Fruit fly (Drosophila melanogaster) whole organism, prepupa: ENCODE measurements around the gene CG15740.
A peak's percentile ranks its signal among the peaks of the same experiment; 100 is the strongest.

Source experiments
- CG1621 ChIP-seq: fragments of 200-800 bp; sonication (Bioruptor generic); optimal IDR thresholded peaks from 3 replicates; lab custom pipeline; 2018; ENCODE audit warnings: missing biosample characterization, mild to moderate bottlenecking, missing genetic modification characterization
- CG3919 ChIP-seq: fragments of 200-800 bp; sonication (Bioruptor generic); optimal IDR thresholded peaks from 3 replicates; lab custom pipeline; 2016; ENCODE audit warnings: missing biosample characterization, missing genetic modification characterization
- CG6163 ChIP-seq: fragments of 200-800 bp; sonication (Bioruptor generic); IDR thresholded peaks from 3 replicates; pipeline ENCODE4 v1.3.6; 2022; ENCODE audit warnings: missing biosample characterization, missing genetic modification characterization
- CG6276 ChIP-seq: fragments of 200-800 bp; sonication (Bioruptor generic); optimal IDR thresholded peaks from 2 replicates; lab custom pipeline; 2017; ENCODE audit warnings: missing biosample characterization, mild to moderate bottlenecking, missing genetic modification characterization

DNA sequence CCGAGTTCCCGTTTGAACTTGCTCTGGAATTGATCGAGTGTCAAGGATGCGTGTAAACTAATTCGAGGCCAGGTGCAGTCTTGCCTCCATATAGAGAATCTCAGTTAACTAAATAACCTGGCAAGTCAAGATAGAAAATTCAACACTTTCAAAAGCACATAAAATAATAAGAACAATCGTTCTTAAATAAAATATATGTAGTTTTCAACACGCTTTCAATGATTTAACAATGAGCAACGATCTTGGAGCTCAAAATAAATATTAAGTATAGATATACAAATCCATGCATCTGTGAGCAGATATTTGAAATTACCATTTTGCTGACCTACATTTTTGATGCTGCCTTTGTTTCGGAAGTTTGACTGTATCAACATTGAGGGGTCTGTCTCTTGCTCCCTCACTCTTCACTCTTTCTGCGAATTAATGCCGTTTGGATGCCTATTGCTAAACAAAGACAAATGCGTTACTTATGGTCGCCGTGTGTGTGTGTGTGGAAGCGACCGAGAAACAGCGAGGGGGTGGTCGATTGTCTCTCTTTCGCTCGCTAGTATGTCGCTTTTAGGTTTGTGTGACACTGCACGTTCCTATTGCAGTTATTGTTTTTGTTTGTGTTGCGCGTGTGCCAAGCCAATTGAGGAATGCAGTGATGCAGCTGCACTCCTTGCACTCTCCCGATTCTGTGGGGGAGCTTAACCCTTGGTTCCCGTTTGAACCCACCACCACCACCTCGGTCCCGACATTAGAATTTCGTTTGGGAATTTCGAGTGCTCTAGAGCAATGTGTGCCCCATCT is 25.4 kb downstream of the CG15740 start:
- peak; percentile 84 for TF ChIP-seq CG6276 (GFP tag; lab: Kevin White, UChicago)
- TF ChIP-seq CG6163 (GFP tag; lab: Robert Waterston, UW) = peak; percentile 53
- TF ChIP-seq CG3919 (GFP tag; lab: Kevin White, UChicago) = peak; percentile 66
- TF ChIP-seq CG1621 (tag; lab: Kevin White, UChicago) = no peak
